Fruit fly (Drosophila melanogaster) whole organism, embryonic: ENCODE measurements around the gene DAAM.

ENCODE experiments used
- Atf3 ChIP-seq: fragments of 200-800 bp; sonication (Bioruptor generic); optimal IDR thresholded peaks from 3 replicates; lab custom pipeline; 2016; ENCODE audit warnings: missing biosample characterization, missing genetic modification characterization
- Blimp-1 ChIP-seq: fragments of 200-800 bp; sonication (Bioruptor generic); optimal IDR thresholded peaks from 3 replicates; lab custom pipeline; 2018; ENCODE audit warnings: missing biosample characterization, missing genetic modification characterization, mild to moderate bottlenecking, moderate library complexity, missing genetic modification reagents
- CG10565 ChIP-seq: fragments of 200-800 bp; sonication (Bioruptor generic); optimal IDR thresholded peaks from 3 replicates; lab custom pipeline; 2016; ENCODE audit warnings: missing biosample characterization, mild to moderate bottlenecking, missing genetic modification characterization
- CG10654 ChIP-seq: fragments of 200-800 bp; sonication (Bioruptor generic); optimal IDR thresholded peaks from 2 replicates; lab custom pipeline; 2016; ENCODE audit warnings: missing biosample characterization, missing genetic modification characterization
- CG11247 ChIP-seq: fragments of 200-800 bp; sonication (Bioruptor generic); IDR thresholded peaks from 2 replicates; pipeline ENCODE4 v1.3.6; 2022; ENCODE audit warnings: missing biosample characterization, missing genetic modification characterization
- CG13894 ChIP-seq: fragments of 200-800 bp; sonication (Bioruptor generic); optimal IDR thresholded peaks from 3 replicates; lab custom pipeline; 2018; ENCODE audit warnings: missing biosample characterization, mild to moderate bottlenecking, missing genetic modification characterization, moderate library complexity
- CG18764 ChIP-seq: fragments of 200-800 bp; sonication (Bioruptor generic); optimal IDR thresholded peaks from 3 replicates; lab custom pipeline; 2016; ENCODE audit warnings: missing biosample characterization, missing genetic modification characterization
- CG2678 ChIP-seq: fragments of 200-800 bp; sonication (Bioruptor generic); optimal IDR thresholded peaks from 3 replicates; lab custom pipeline; 2019; ENCODE audit warnings: missing biosample characterization, mild to moderate bottlenecking, missing genetic modification characterization, moderate library complexity
- CG3281 ChIP-seq: fragments of 200-800 bp; sonication (Bioruptor generic); optimal IDR thresholded peaks from 3 replicates; lab custom pipeline; 2017; ENCODE audit warnings: missing biosample characterization, mild to moderate bottlenecking, missing genetic modification characterization
- CG3726 ChIP-seq: fragments of 200-800 bp; sonication (Bioruptor generic); IDR thresholded peaks from 3 replicates; pipeline ENCODE4, ENCODE4 v1.3.6; 2022; ENCODE audit warnings: missing biosample characterization, missing genetic modification characterization
- CG42726 ChIP-seq: fragments of 200-800 bp; sonication (Bioruptor generic); IDR thresholded peaks from 2 replicates; pipeline ENCODE4 v1.3.6; 2022; ENCODE audit warnings: missing biosample characterization, missing genetic modification characterization; ENCODE audit not compliant: partially characterized antibody
- CG4328 ChIP-seq: fragments of 200-800 bp; sonication (Bioruptor generic); optimal IDR thresholded peaks from 3 replicates; lab custom pipeline; 2017; ENCODE audit warnings: missing biosample characterization, missing genetic modification reagents, missing genetic modification characterization
- CG4424 ChIP-seq: fragments of 200-800 bp; sonication (Bioruptor generic); optimal IDR thresholded peaks from 3 replicates; lab custom pipeline; 2016; ENCODE audit warnings: missing biosample characterization, missing genetic modification characterization
- CG6813 ChIP-seq: fragments of 200-800 bp; sonication (Bioruptor generic); optimal IDR thresholded peaks from 2 replicates; lab custom pipeline; 2017; ENCODE audit warnings: missing biosample characterization, missing genetic modification characterization, mild to moderate bottlenecking, moderate library complexity, missing genetic modification reagents
- CG7928 ChIP-seq: fragments of 200-800 bp; sonication (Bioruptor generic); optimal IDR thresholded peaks from 2 replicates; lab custom pipeline; 2017; ENCODE audit warnings: missing biosample characterization, mild to moderate bottlenecking, missing genetic modification characterization
- CHES-1-like ChIP-seq: fragments of 200-800 bp; sonication (Bioruptor generic); optimal IDR thresholded peaks from 2 replicates; lab custom pipeline; 2016; ENCODE audit warnings: missing biosample characterization, missing genetic modification characterization
- Camta ChIP-seq: fragments of 200-800 bp; sonication (Bioruptor generic); optimal IDR thresholded peaks from 2 replicates; lab custom pipeline; 2016; ENCODE audit warnings: missing biosample characterization, missing genetic modification characterization
- CkIIα-i1 ChIP-seq: fragments of 200-800 bp; sonication (Bioruptor generic); IDR thresholded peaks from 2 replicates; pipeline ENCODE4 v1.3.6; 2022; ENCODE audit warnings: missing biosample characterization, missing genetic modification characterization
- CoRest ChIP-seq: fragments of 200-800 bp; sonication (Bioruptor generic); optimal IDR thresholded peaks from 3 replicates; lab custom pipeline; 2018; ENCODE audit warnings: missing biosample characterization, mild to moderate bottlenecking, missing genetic modification characterization, moderate library complexity
- Dfd ChIP-seq, 2 experiments: fragments of >200 bp; optimal IDR thresholded peaks; 2 replicates each; lab custom pipeline; 2017; ENCODE audit warnings: missing biosample characterization in 2 of 2, missing genetic modification characterization in 2 of 2
- Dip2 ChIP-seq: fragments of 200-800 bp; sonication (Bioruptor generic); IDR thresholded peaks from 2 replicates; pipeline ENCODE4 v1.3.6; 2022; ENCODE audit warnings: missing biosample characterization, missing genetic modification characterization
- H15 ChIP-seq: fragments of 200-800 bp; sonication (Bioruptor generic); IDR thresholded peaks from 3 replicates; pipeline ENCODE4 v1.3.6; 2022; ENCODE audit warnings: missing biosample characterization, missing genetic modification characterization
- Hr3 ChIP-seq: fragments of 200-800 bp; sonication (Bioruptor generic); optimal IDR thresholded peaks from 3 replicates; lab custom pipeline; 2016; ENCODE audit warnings: missing biosample characterization, missing genetic modification characterization
- Jarid2 ChIP-seq: fragments of 200-800 bp; sonication (Bioruptor generic); optimal IDR thresholded peaks from 3 replicates; lab custom pipeline; 2017; ENCODE audit warnings: mild to moderate bottlenecking, missing biosample characterization, missing genetic modification reagents, missing genetic modification characterization
- MBD-R2 ChIP-seq: fragments of 200-800 bp; sonication (Bioruptor generic); IDR thresholded peaks from 2 replicates; pipeline ENCODE4 v1.3.6; 2022; ENCODE audit warnings: missing biosample characterization, missing genetic modification characterization
- Mad ChIP-seq: fragments of 200-800 bp; sonication (Bioruptor generic); optimal IDR thresholded peaks from 2 replicates; lab custom pipeline; 2016; ENCODE audit warnings: missing biosample characterization, missing genetic modification characterization
- Sin3A ChIP-seq: fragments of >200 bp; optimal IDR thresholded peaks from 2 replicates; lab custom pipeline; 2018
- Sox100B ChIP-seq: fragments of 200-800 bp; sonication (Bioruptor generic); optimal IDR thresholded peaks from 3 replicates; lab custom pipeline; 2018; ENCODE audit warnings: missing biosample characterization, mild to moderate bottlenecking, missing genetic modification characterization
- Ssrp ChIP-seq: fragments of 200-800 bp; sonication (Bioruptor generic); optimal IDR thresholded peaks from 2 replicates; lab custom pipeline; 2018; ENCODE audit warnings: missing biosample characterization, mild to moderate bottlenecking, missing genetic modification characterization, moderate library complexity
- Taf1 ChIP-seq: fragments of 200-800 bp; sonication (Bioruptor generic); IDR thresholded peaks from 2 replicates; pipeline ENCODE4 v1.3.6; 2022; ENCODE audit warnings: missing biosample characterization, missing genetic modification characterization
- Trl ChIP-seq, 3 experiments: fragments of >200 bp in 2 of 3; fragments of 200-800 bp in 1 of 3; sonication (Bioruptor generic) in 1 of 3; optimal IDR thresholded peaks; 2 replicates in 1 of 3; 3 replicates in 2 of 3; lab custom pipeline; 2016 to 2017; ENCODE audit warnings: missing biosample characterization in 1 of 3, missing genetic modification characterization in 1 of 3
- bcd ChIP-seq: fragments of 200-800 bp; sonication (Bioruptor generic); optimal IDR thresholded peaks from 2 replicates; lab custom pipeline; 2017; ENCODE audit warnings: missing biosample characterization, mild to moderate bottlenecking, missing genetic modification characterization
- bigmax ChIP-seq: fragments of 200-800 bp; sonication (Bioruptor generic); optimal IDR thresholded peaks from 2 replicates; lab custom pipeline; 2018; ENCODE audit warnings: missing biosample characterization, mild to moderate bottlenecking, missing genetic modification characterization
- br ChIP-seq: fragments of >200 bp; optimal IDR thresholded peaks from 2 replicates; lab custom pipeline; 2017
- croc ChIP-seq: fragments of 200-800 bp; sonication (Bioruptor generic); conservative IDR thresholded peaks from 3 replicates; pipeline ENCODE4 v1.3.6; 2022; ENCODE audit warnings: missing biosample characterization, missing genetic modification characterization
- danr ChIP-seq: fragments of 200-800 bp; sonication (Bioruptor generic); IDR thresholded peaks from 2 replicates; pipeline ENCODE4 v1.3.6; 2022; ENCODE audit warnings: missing biosample characterization, missing genetic modification characterization
- dimm ChIP-seq: fragments of 200-800 bp; sonication (Bioruptor generic); IDR thresholded peaks from 2 replicates; pipeline ENCODE4 v1.3.6; 2022; ENCODE audit warnings: missing biosample characterization, missing genetic modification characterization
- ems ChIP-seq: fragments of 200-800 bp; sonication (Bioruptor generic); optimal IDR thresholded peaks from 3 replicates; lab custom pipeline; 2016; ENCODE audit warnings: missing biosample characterization, missing genetic modification characterization
- en ChIP-seq: fragments of 200-800 bp; sonication (Bioruptor generic); optimal IDR thresholded peaks from 2 replicates; lab custom pipeline; 2016; ENCODE audit warnings: missing biosample characterization, missing genetic modification characterization
- fu2 ChIP-seq: fragments of 200-800 bp; sonication (Bioruptor generic); optimal IDR thresholded peaks from 2 replicates; lab custom pipeline; 2016; ENCODE audit warnings: missing biosample characterization, missing genetic modification characterization
- kni ChIP-seq: fragments of 200-800 bp; sonication (Bioruptor generic); optimal IDR thresholded peaks from 3 replicates; lab custom pipeline; 2017; ENCODE audit warnings: mild to moderate bottlenecking, missing biosample characterization, missing genetic modification reagents, missing genetic modification characterization
- pan ChIP-seq, 4 experiments: fragments of >200 bp in 3 of 4; fragments of 200-800 bp in 1 of 4; sonication (Bioruptor generic) in 1 of 4; optimal IDR thresholded peaks in 3 of 4; IDR thresholded peaks in 1 of 4; 2 replicates each; pipeline versions ENCODE4 v1.3.6 to Lab custom; 2017 to 2022; ENCODE audit warnings: missing biosample characterization in 2 of 4, missing genetic modification characterization in 2 of 4, mixed read lengths in 1 of 4
- pita ChIP-seq: fragments of 200-800 bp; sonication (Bioruptor generic); optimal IDR thresholded peaks from 2 replicates; lab custom pipeline; 2017; ENCODE audit warnings: missing biosample characterization, mild to moderate bottlenecking, missing genetic modification characterization
- pros ChIP-seq: fragments of 200-800 bp; sonication (Bioruptor generic); optimal IDR thresholded peaks from 3 replicates; lab custom pipeline; 2019; ENCODE audit warnings: missing biosample characterization, mild to moderate bottlenecking, missing genetic modification characterization, moderate library complexity
- psq ChIP-seq: fragments of 200-800 bp; sonication (Bioruptor generic); optimal IDR thresholded peaks from 2 replicates; lab custom pipeline; 2017; ENCODE audit warnings: missing biosample characterization, missing genetic modification characterization
- scrt ChIP-seq: fragments of 200-800 bp; sonication (Bioruptor generic); optimal IDR thresholded peaks from 2 replicates; lab custom pipeline; 2018; ENCODE audit warnings: missing biosample characterization, mild to moderate bottlenecking, missing genetic modification characterization, moderate library complexity
- slp2 ChIP-seq: fragments of 200-800 bp; sonication (Bioruptor generic); optimal IDR thresholded peaks from 2 replicates; lab custom pipeline; 2016; ENCODE audit warnings: missing biosample characterization, missing genetic modification characterization
- tgo ChIP-seq: fragments of 200-800 bp; sonication (Bioruptor generic); IDR thresholded peaks from 3 replicates; pipeline ENCODE4 v1.3.6; 2022; ENCODE audit warnings: missing biosample characterization, missing genetic modification characterization
- vfl ChIP-seq: fragments of 200-800 bp; sonication (Bioruptor generic); optimal IDR thresholded peaks from 2 replicates; lab custom pipeline; 2016; ENCODE audit warnings: missing biosample characterization, missing genetic modification characterization
- zen2 ChIP-seq: fragments of 200-800 bp; sonication (Bioruptor generic); IDR thresholded peaks from 3 replicates; pipeline ENCODE4 v1.3.6; 2022; ENCODE audit warnings: missing biosample characterization, missing genetic modification characterization; ENCODE audit not compliant: partially characterized antibody

DAAM gene

DNA sequence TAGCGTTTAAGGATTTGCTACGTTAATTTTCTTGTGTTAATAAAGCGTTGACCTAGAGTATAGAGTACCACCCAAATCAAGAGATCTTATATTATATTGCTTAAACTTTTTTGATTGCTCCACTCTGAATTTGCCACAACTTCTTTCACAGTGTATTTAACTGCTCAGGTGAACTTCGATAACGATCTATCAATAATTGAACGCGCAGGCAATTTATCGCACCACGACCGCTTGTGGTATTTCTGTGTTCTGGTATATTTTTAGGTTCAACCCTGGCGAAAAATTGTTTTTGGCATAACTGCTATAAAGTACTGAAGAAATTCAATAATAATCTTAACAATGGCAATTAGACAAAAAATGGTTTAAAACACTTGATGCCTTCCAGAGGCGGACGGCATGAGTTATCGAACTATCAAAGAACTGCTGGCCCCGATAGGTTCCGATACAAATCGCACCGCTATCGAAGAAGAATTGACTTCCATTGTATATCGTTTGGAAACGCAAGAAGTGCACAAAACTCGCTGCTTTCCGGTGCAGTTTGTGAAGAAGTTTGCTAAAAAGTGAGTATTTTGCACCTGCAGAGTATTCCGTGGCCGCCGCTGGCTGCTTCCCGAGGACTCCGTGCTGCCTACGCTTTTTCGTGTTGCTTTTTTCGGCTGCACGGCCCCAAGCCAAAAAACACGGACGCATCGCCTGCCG is 48.1 kb upstream of the DAAM start, which contains the start of gene ssx (continued):
- peak; percentile 10 for TF ChIP-seq Mad
- no peak for TF ChIP-seq danr (GFP tag; lab: Robert Waterston, UW)
- no peak for TF ChIP-seq Blimp-1 (GFP tag; lab: Kevin White, UChicago)
- TF ChIP-seq CG3726, result no peak
- TF ChIP-seq Ssrp, result peak; percentile 12
- TF ChIP-seq Dip2 (GFP tag; lab: Robert Waterston, UW), result no peak
- peak; percentile 51 for TF ChIP-seq CG4424
- no peak for TF ChIP-seq CG42726 (GFP tag; lab: Robert Waterston, UW)
- TF ChIP-seq pan (optimal IDR thresholded peaks at IDR 0.05; lab: Kevin White, UChicago), result no peak
- peak in 1 of 2 experiments; percentile 60 for TF ChIP-seq pan (GFP tag; optimal IDR thresholded peaks at IDR 0.05 in 1 of 2, IDR thresholded peaks at IDR 0.05 in 1 of 2)
- peak; percentile 17 for TF ChIP-seq ems (GFP tag; lab: Kevin White, UChicago)
- no peak for TF ChIP-seq croc
- no peak for TF ChIP-seq Jarid2 (GFP tag; lab: Kevin White, UChicago)
- peak; percentile 29 for TF ChIP-seq slp2 (GFP tag; lab: Kevin White, UChicago)
- TF ChIP-seq dimm (GFP tag; lab: Robert Waterston, UW), result no peak
- TF ChIP-seq scrt (GFP tag; lab: Kevin White, UChicago), result no peak
- TF ChIP-seq Atf3, result no peak
- no peak for TF ChIP-seq Sox100B
- TF ChIP-seq fu2 (GFP tag; lab: Kevin White, UChicago), result no peak
- no peak for TF ChIP-seq vfl (GFP tag; lab: Kevin White, UChicago)
- TF ChIP-seq psq (GFP tag; lab: Kevin White, UChicago), result no peak
- no peak for TF ChIP-seq tgo
- peak; percentile 4 for TF ChIP-seq CG10654 (GFP tag; lab: Kevin White, UChicago)
- no peak for TF ChIP-seq pita (GFP tag; lab: Kevin White, UChicago)
- TF ChIP-seq CG10565 (GFP tag; lab: Kevin White, UChicago), result no peak
- TF ChIP-seq Camta (GFP tag; lab: Kevin White, UChicago), result peak; percentile 39
- peak; percentile 22 for TF ChIP-seq bcd (GFP tag; lab: Kevin White, UChicago)
- no peak for TF ChIP-seq bigmax (GFP tag; lab: Kevin White, UChicago)
- TF ChIP-seq CG7928 (GFP tag; lab: Kevin White, UChicago), result no peak
- TF ChIP-seq CG3281 (GFP tag; lab: Kevin White, UChicago), result no peak
- no peak for TF ChIP-seq Trl (optimal IDR thresholded peaks at IDR 0.05; lab: Kevin White, UChicago)
- peak; percentile 13 for TF ChIP-seq Trl (GFP tag; optimal IDR thresholded peaks at IDR 0.05; lab: Kevin White, UChicago)
- TF ChIP-seq en (GFP tag; lab: Kevin White, UChicago), result peak; percentile 32
- TF ChIP-seq kni (GFP tag; lab: Kevin White, UChicago), result no peak
- TF ChIP-seq CG2678, result no peak
- no peak for TF ChIP-seq br (lab: Kevin White, UChicago)
- TF ChIP-seq Sin3A (lab: Kevin White, UChicago), result peak; percentile 82
- peak; percentile 22 for TF ChIP-seq Hr3
- TF ChIP-seq CG11247 (GFP tag; lab: Robert Waterston, UW), result no peak
- TF ChIP-seq CG6813 (GFP tag; lab: Kevin White, UChicago), result no peak
- TF ChIP-seq CHES-1-like, result peak; percentile 21
- TF ChIP-seq zen2 (GFP tag; lab: Robert Waterston, UW), result peak; percentile 70; the same call in 1 of the 3 replicates
- TF ChIP-seq CG4328 (GFP tag; lab: Kevin White, UChicago), result no peak
- TF ChIP-seq CkIIα-i1 (GFP tag; lab: Robert Waterston, UW), result no peak
- no peak for TF ChIP-seq Dfd (GFP tag; optimal IDR thresholded peaks at IDR 0.05; lab: Kevin White, UChicago)
- no peak for TF ChIP-seq CG13894 (tag; lab: Kevin White, UChicago)
- TF ChIP-seq MBD-R2 (GFP tag; lab: Robert Waterston, UW), result no peak; the same call in 1 of the 2 replicates
- TF ChIP-seq CG18764, result peak; percentile 24
- no peak for TF ChIP-seq Taf1 (GFP tag; lab: Robert Waterston, UW)
- TF ChIP-seq pros (GFP tag; lab: Kevin White, UChicago), result no peak
- TF ChIP-seq CoRest (tag; lab: Kevin White, UChicago), result peak; percentile 3
- TF ChIP-seq H15 (GFP tag; lab: Robert Waterston, UW), result no peak
